Worm (Caenorhabditis elegans): ENCODE measurements around the gene T07F10.3.

T07F10.3 gene

ce11 chrV:12909544-12910157 lies 39.8 kb upstream of the T07F10.3 start, which contains the start of gene nid-1:
Gene nid-1, plus strand, starts transcription at chrV:12910107.
- TF ChIP-seq elt-2 (tag; optimal IDR thresholded peaks at IDR 0.05) (peak; percentile 88), pqm-1 (tag; optimal IDR thresholded peaks at IDR 0.05) (peak; percentile 66), ceh-82 (tag; optimal IDR thresholded peaks at IDR 0.05) (no peak)

- TF ChIP-seq fos-1 (tag; optimal IDR thresholded peaks at IDR 0.05) = no peak
- TF ChIP-seq nfya-1 (tag; optimal IDR thresholded peaks at IDR 0.05; ENCODE audit: insufficient read depth) = no peak
- no peak for TF ChIP-seq ztf-4 (tag; optimal IDR thresholded peaks at IDR 0.05)
- TF ChIP-seq snpc-4 (tag; optimal IDR thresholded peaks at IDR 0.05) = no peak
Observed at ce11 chrV:12908614-12909013, 38.8 kb upstream of the T07F10.3 start.

ce11 chrV:12907436-12907835 lies 37.6 kb upstream of the T07F10.3 start:
- TF ChIP-seq egl-5 (tag; optimal IDR thresholded peaks at IDR 0.05) = no peak
- TF ChIP-seq nhr-28 (tag; optimal IDR thresholded peaks at IDR 0.05) = no peak
- TF ChIP-seq jun-1 (tag; optimal IDR thresholded peaks at IDR 0.05) = no peak
- TF ChIP-seq ama-1 (optimal IDR thresholded peaks at IDR 0.05) = no peak
- no peak for TF ChIP-seq nhr-76 (tag; optimal IDR thresholded peaks at IDR 0.05)
- TF ChIP-seq lin-39 (tag; optimal IDR thresholded peaks at IDR 0.05) = no peak
- TF ChIP-seq nhr-23 (tag; optimal IDR thresholded peaks at IDR 0.05) = no peak

- peak; percentile 90 for TF ChIP-seq pha-4 (tag; optimal IDR thresholded peaks at IDR 0.05)
- no peak for TF ChIP-seq ceh-28 (tag; optimal IDR thresholded peaks at IDR 0.05)
Observed at ce11 chrV:12906732-12907131, 36.9 kb upstream of the T07F10.3 start, which contains the start of gene ttr-29. Gene ttr-29, minus strand, starts transcription at chrV:12906832.

ce11 chrV:12905074-12905473 lies 35.2 kb upstream of the T07F10.3 start, which contains the start of gene ttr-28:
Gene ttr-28, minus strand, starts transcription at chrV:12905174.
- TF ChIP-seq fos-1 (tag; optimal IDR thresholded peaks at IDR 0.05) (no peak), pha-4 (tag; optimal IDR thresholded peaks at IDR 0.05) (peak; percentile 17)

ce11 chrV:12904054-12904453 lies 34.2 kb upstream of the T07F10.3 start, which contains the start of gene ttr-27:
Gene ttr-27, minus strand, starts transcription at chrV:12904098.
- TF ChIP-seq tbx-2 (tag; optimal IDR thresholded peaks at IDR 0.05) = no peak
- peak; percentile 91 for TF ChIP-seq pha-4 (tag; optimal IDR thresholded peaks at IDR 0.05)

ce11 chrV:12901301-12901700 lies 31.5 kb upstream of the T07F10.3 start:
- TF ChIP-seq fkh-10 (GFP tag; optimal IDR thresholded peaks at IDR 0.05) (peak; percentile 21), hmg-11 (tag; optimal IDR thresholded peaks at IDR 0.05) (no peak)

ce11 chrV:12898583-12899232 lies 28.9 kb upstream of the T07F10.3 start:
- no peak for TF ChIP-seq snpc-4 (tag; optimal IDR thresholded peaks at IDR 0.05)
- no peak for TF ChIP-seq fos-1 (tag; optimal IDR thresholded peaks at IDR 0.05)
- TF ChIP-seq lin-39 (tag; optimal IDR thresholded peaks at IDR 0.05) = peak; percentile 65
- no peak for TF ChIP-seq nhr-23 (tag; optimal IDR thresholded peaks at IDR 0.05)

- TF ChIP-seq elt-2 (tag; optimal IDR thresholded peaks at IDR 0.05) = no peak
- no peak for TF ChIP-seq ztf-4 (tag; optimal IDR thresholded peaks at IDR 0.05)
- TF ChIP-seq lin-39 (tag; optimal IDR thresholded peaks at IDR 0.05) = no peak
- TF ChIP-seq unc-39 (tag; optimal IDR thresholded peaks at IDR 0.05) = no peak
- no peak for TF ChIP-seq sea-2 (GFP tag; optimal IDR thresholded peaks at IDR 0.05)
- TF ChIP-seq nhr-23 (tag; optimal IDR thresholded peaks at IDR 0.05) = no peak
- TF ChIP-seq nfya-1 (tag; optimal IDR thresholded peaks at IDR 0.05; ENCODE audit: insufficient read depth) = no peak
- no peak for TF ChIP-seq snpc-4 (tag; optimal IDR thresholded peaks at IDR 0.05)
- no peak for TF ChIP-seq nhr-43 (tag; optimal IDR thresholded peaks at IDR 0.05; ENCODE audit: poor library complexity, severe bottlenecking)
- no peak for TF ChIP-seq fkh-10 (GFP tag; optimal IDR thresholded peaks at IDR 0.05)
- no peak for TF ChIP-seq ama-1 (optimal IDR thresholded peaks at IDR 0.05)
- no peak for TF ChIP-seq nhr-11 (tag; optimal IDR thresholded peaks at IDR 0.05)
- TF ChIP-seq lsy-12 (tag; optimal IDR thresholded peaks at IDR 0.05) = no peak
Observed at ce11 chrV:12897338-12897737, 27.5 kb upstream of the T07F10.3 start.

All from whole organism, L3 larva.